Worm (Caenorhabditis elegans) whole organism, mixed stage, embryonic: ENCODE results near the gene ZK686.3.

Experiments used
- mep-1 ChIP-seq: fragments of 150-350 bp; optimal IDR thresholded peaks from 2 replicates; lab custom pipeline; 2017; ENCODE audit warnings: missing biosample characterization, missing genetic modification reagents, missing genetic modification characterization, inconsistent platforms
- nhr-12 ChIP-seq: fragments of 150-350 bp; optimal IDR thresholded peaks from 2 replicates; lab custom pipeline; 2014; ENCODE audit warnings: missing biosample characterization, missing genetic modification characterization

- no peak for TF ChIP-seq nhr-12 (tag; lab: Kevin White, UChicago)
- TF ChIP-seq mep-1 (tag; lab: Kevin White, UChicago) = no peak
Measured at ce11 chrIII:7805253-7805652, 36.4 kb upstream of the ZK686.3 start.
